Fruit fly (Drosophila melanogaster) whole organism, embryonic: ENCODE results near the gene Taf6.

Source experiments
- B-H2 ChIP-seq: fragments of 200-800 bp; sonication (Bioruptor generic); optimal IDR thresholded peaks from 2 replicates; lab custom pipeline; 2018; ENCODE audit warnings: missing biosample characterization, mild to moderate bottlenecking, missing genetic modification characterization
- CG10543 ChIP-seq: fragments of 200-800 bp; sonication (Bioruptor generic); optimal IDR thresholded peaks from 3 replicates; lab custom pipeline; 2017; ENCODE audit warnings: missing biosample characterization, mild to moderate bottlenecking, missing genetic modification characterization, moderate library complexity
- CG10565 ChIP-seq: fragments of 200-800 bp; sonication (Bioruptor generic); optimal IDR thresholded peaks from 3 replicates; lab custom pipeline; 2016; ENCODE audit warnings: missing biosample characterization, mild to moderate bottlenecking, missing genetic modification characterization
- CG11560 ChIP-seq: fragments of 200-800 bp; sonication (Bioruptor generic); IDR thresholded peaks from 3 replicates; pipeline ENCODE4 v1.3.6; 2022; ENCODE audit warnings: missing biosample characterization, missing genetic modification characterization
- CG12104 ChIP-seq: fragments of 200-800 bp; sonication (Bioruptor generic); optimal IDR thresholded peaks from 3 replicates; lab custom pipeline; 2016; ENCODE audit warnings: missing biosample characterization, missing genetic modification characterization
- CG13296 ChIP-seq: fragments of 200-800 bp; sonication (Bioruptor generic); optimal IDR thresholded peaks from 3 replicates; lab custom pipeline; 2018; ENCODE audit warnings: missing biosample characterization, mild to moderate bottlenecking, missing genetic modification characterization
- CG14441 ChIP-seq: fragments of 200-800 bp; sonication (Bioruptor generic); IDR thresholded peaks from 2 replicates; pipeline ENCODE4 v1.3.6; 2022; ENCODE audit warnings: missing biosample characterization, missing genetic modification characterization
- CG15696 ChIP-seq: fragments of 200-800 bp; sonication (Bioruptor generic); optimal IDR thresholded peaks from 2 replicates; lab custom pipeline; 2019; ENCODE audit warnings: missing biosample characterization, mild to moderate bottlenecking, missing genetic modification characterization, moderate library complexity
- CG32532 ChIP-seq: fragments of 200-800 bp; sonication (Bioruptor generic); IDR thresholded peaks from 2 replicates; pipeline ENCODE4 v1.3.6; 2022; ENCODE audit warnings: missing biosample characterization, missing genetic modification characterization
- CG32767 ChIP-seq: fragments of 200-800 bp; sonication (Bioruptor generic); IDR thresholded peaks from 2 replicates; pipeline ENCODE4 v1.3.6; 2022; ENCODE audit warnings: missing biosample characterization, missing genetic modification characterization
- CG3847 ChIP-seq: fragments of 200-800 bp; sonication (Bioruptor generic); IDR thresholded peaks from 2 replicates; pipeline ENCODE4 v1.3.6; 2022; ENCODE audit warnings: missing biosample characterization, missing genetic modification characterization
- CG6765 ChIP-seq: fragments of 200-800 bp; sonication (Bioruptor generic); optimal IDR thresholded peaks from 3 replicates; lab custom pipeline; 2017; ENCODE audit warnings: missing biosample characterization, mild to moderate bottlenecking, missing genetic modification characterization
- CG6791 ChIP-seq: fragments of 200-800 bp; sonication (Bioruptor generic); IDR thresholded peaks from 3 replicates; pipeline ENCODE4 v1.3.6; 2022; ENCODE audit warnings: missing biosample characterization, missing genetic modification characterization; ENCODE audit not compliant: partially characterized antibody
- CG7271 ChIP-seq: fragments of 200-800 bp; sonication (Bioruptor generic); optimal IDR thresholded peaks from 2 replicates; lab custom pipeline; 2018; ENCODE audit warnings: missing biosample characterization, mild to moderate bottlenecking, missing genetic modification characterization, moderate library complexity
- CG7963 ChIP-seq: fragments of 200-800 bp; sonication (Bioruptor generic); IDR thresholded peaks from 3 replicates; pipeline ENCODE4 v1.3.6; 2022; ENCODE audit warnings: missing biosample characterization, missing genetic modification characterization; ENCODE audit not compliant: partially characterized antibody
- CG7987 ChIP-seq: fragments of 200-800 bp; sonication (Bioruptor generic); optimal IDR thresholded peaks from 2 replicates; lab custom pipeline; 2018; ENCODE audit warnings: missing biosample characterization, mild to moderate bottlenecking, missing genetic modification characterization, moderate library complexity
- CG8089 ChIP-seq: fragments of 200-800 bp; sonication (Bioruptor generic); optimal IDR thresholded peaks from 3 replicates; lab custom pipeline; 2016; ENCODE audit warnings: missing biosample characterization, missing genetic modification characterization
- Elba2 ChIP-seq: fragments of 200-800 bp; sonication (Bioruptor generic); optimal IDR thresholded peaks from 3 replicates; lab custom pipeline; 2016; ENCODE audit warnings: missing biosample characterization, missing genetic modification characterization
- Ets97D ChIP-seq: fragments of 200-800 bp; sonication (Bioruptor generic); optimal IDR thresholded peaks from 3 replicates; lab custom pipeline; 2016; ENCODE audit warnings: missing biosample characterization, missing genetic modification characterization
- Fer3 ChIP-seq: fragments of 200-800 bp; sonication (Bioruptor generic); optimal IDR thresholded peaks from 2 replicates; lab custom pipeline; 2018; ENCODE audit warnings: missing biosample characterization, mild to moderate bottlenecking, missing genetic modification characterization, moderate library complexity
- H15 ChIP-seq: fragments of 200-800 bp; sonication (Bioruptor generic); IDR thresholded peaks from 3 replicates; pipeline ENCODE4 v1.3.6; 2022; ENCODE audit warnings: missing biosample characterization, missing genetic modification characterization
- HmgZ ChIP-seq: fragments of 200-800 bp; sonication (Bioruptor generic); optimal IDR thresholded peaks from 2 replicates; lab custom pipeline; 2018; ENCODE audit warnings: missing biosample characterization, mild to moderate bottlenecking, missing genetic modification characterization
- MTF-1 ChIP-seq: fragments of 200-800 bp; sonication (Bioruptor generic); optimal IDR thresholded peaks from 2 replicates; lab custom pipeline; 2018; ENCODE audit warnings: missing biosample characterization, mild to moderate bottlenecking, missing genetic modification characterization, borderline replicate concordance
- Med ChIP-seq: fragments of 200-800 bp; sonication (Bioruptor generic); peaks from one replicate; lab custom pipeline; 2016; ENCODE audit warnings: missing biosample characterization, missing genetic modification characterization, mild to moderate bottlenecking, inconsistent platforms, moderate library complexity
- Nf-YB ChIP-seq: fragments of 200-800 bp; sonication (Bioruptor generic); optimal IDR thresholded peaks from 3 replicates; lab custom pipeline; 2019; ENCODE audit warnings: missing biosample characterization, mild to moderate bottlenecking, missing genetic modification characterization, moderate library complexity
- Optix ChIP-seq: fragments of 200-800 bp; sonication (Bioruptor generic); IDR thresholded peaks from 3 replicates; pipeline ENCODE4 v1.3.6; 2022; ENCODE audit warnings: missing biosample characterization, missing genetic modification characterization
- Poxn ChIP-seq: fragments of 200-800 bp; sonication (Bioruptor generic); IDR thresholded peaks from 2 replicates; pipeline ENCODE4 v1.3.6; 2022; ENCODE audit warnings: missing biosample characterization, missing genetic modification characterization
- Six4 ChIP-seq: fragments of 200-800 bp; sonication (Bioruptor generic); optimal IDR thresholded peaks from 2 replicates; lab custom pipeline; 2016; ENCODE audit warnings: missing biosample characterization, missing genetic modification characterization
- TFAM ChIP-seq: fragments of 200-800 bp; sonication (Bioruptor generic); optimal IDR thresholded peaks from 2 replicates; lab custom pipeline; 2017; ENCODE audit warnings: missing biosample characterization, missing genetic modification characterization, inconsistent platforms
- az2 ChIP-seq: fragments of 200-800 bp; sonication (Bioruptor generic); optimal IDR thresholded peaks from 3 replicates; lab custom pipeline; 2016; ENCODE audit warnings: missing biosample characterization, missing genetic modification characterization
- bbx ChIP-seq: fragments of 200-800 bp; sonication (Bioruptor generic); IDR thresholded peaks from 2 replicates; pipeline ENCODE4 v1.3.6; 2022; ENCODE audit warnings: missing biosample characterization, missing genetic modification characterization; ENCODE audit not compliant: partially characterized antibody
- bcd ChIP-seq: fragments of 200-800 bp; sonication (Bioruptor generic); optimal IDR thresholded peaks from 2 replicates; lab custom pipeline; 2017; ENCODE audit warnings: missing biosample characterization, mild to moderate bottlenecking, missing genetic modification characterization
- bowl ChIP-seq: fragments of 200-800 bp; sonication (Bioruptor generic); IDR thresholded peaks from 2 replicates; pipeline ENCODE4 v1.3.6; 2022; ENCODE audit warnings: missing biosample characterization, missing genetic modification characterization
- crc ChIP-seq: fragments of 200-800 bp; sonication (Bioruptor generic); optimal IDR thresholded peaks from 2 replicates; lab custom pipeline; 2016; ENCODE audit warnings: missing biosample characterization, missing genetic modification characterization
- da ChIP-seq: fragments of 200-800 bp; sonication (Bioruptor generic); optimal IDR thresholded peaks from 2 replicates; lab custom pipeline; 2016; ENCODE audit warnings: missing biosample characterization, missing genetic modification characterization
- gcm2 ChIP-seq: fragments of 200-800 bp; sonication (Bioruptor generic); optimal IDR thresholded peaks from 2 replicates; lab custom pipeline; 2016; ENCODE audit warnings: missing biosample characterization, missing genetic modification characterization
- hbn ChIP-seq: fragments of 200-800 bp; sonication (Bioruptor generic); IDR thresholded peaks from 2 replicates; pipeline ENCODE4 v1.3.6; 2022; ENCODE audit warnings: missing biosample characterization, missing genetic modification characterization; ENCODE audit not compliant: partially characterized antibody
- klu ChIP-seq: fragments of 200-800 bp; sonication (Bioruptor generic); IDR thresholded peaks from 2 replicates; pipeline ENCODE4 v1.3.6; 2022; ENCODE audit warnings: missing biosample characterization, missing genetic modification characterization
- lbe ChIP-seq: fragments of 200-800 bp; sonication (Bioruptor generic); optimal IDR thresholded peaks from 2 replicates; lab custom pipeline; 2016; ENCODE audit warnings: missing biosample characterization, mild to moderate bottlenecking, missing genetic modification characterization
- lilli ChIP-seq: fragments of 200-800 bp; sonication (Bioruptor generic); optimal IDR thresholded peaks from 3 replicates; lab custom pipeline; 2016; ENCODE audit warnings: missing biosample characterization, missing genetic modification characterization
- lov ChIP-seq, 2 experiments: fragments of 200-800 bp in 1 of 2; fragments of >200 bp in 1 of 2; sonication (Bioruptor generic) in 1 of 2; IDR thresholded peaks in 1 of 2; optimal IDR thresholded peaks in 1 of 2; 2 replicates in 1 of 2; 3 replicates in 1 of 2; pipeline versions ENCODE4 v1.3.6 to Lab custom; 2017 to 2022; ENCODE audit warnings: missing biosample characterization in 1 of 2, missing genetic modification characterization in 1 of 2
- nmo ChIP-seq: fragments of 200-800 bp; sonication (Bioruptor generic); optimal IDR thresholded peaks from 2 replicates; lab custom pipeline; 2018; ENCODE audit warnings: missing biosample characterization, mild to moderate bottlenecking, missing genetic modification characterization, moderate library complexity
- onecut ChIP-seq: fragments of 200-800 bp; sonication (Bioruptor generic); IDR thresholded peaks from 2 replicates; pipeline ENCODE4 v1.3.6; 2022; ENCODE audit warnings: missing biosample characterization, missing genetic modification characterization
- schlank ChIP-seq: fragments of 200-800 bp; sonication (Bioruptor generic); optimal IDR thresholded peaks from 2 replicates; lab custom pipeline; 2018; ENCODE audit warnings: missing biosample characterization, mild to moderate bottlenecking, missing genetic modification characterization
- sr ChIP-seq: fragments of 200-800 bp; sonication (Bioruptor generic); IDR thresholded peaks from 3 replicates; pipeline ENCODE4 v1.3.6; 2022; ENCODE audit warnings: missing biosample characterization, missing genetic modification characterization
- trh ChIP-seq: fragments of 200-800 bp; sonication (Bioruptor generic); optimal IDR thresholded peaks from 2 replicates; lab custom pipeline; 2016; ENCODE audit warnings: missing biosample characterization, missing genetic modification characterization
- twi ChIP-seq: fragments of 200-800 bp; optimal IDR thresholded peaks from 2 replicates; lab custom pipeline; 2019; ENCODE audit warnings: missing biosample characterization, mild to moderate bottlenecking, missing genetic modification characterization, moderate library complexity
- yki ChIP-seq: fragments of >200 bp; optimal IDR thresholded peaks from 3 replicates; lab custom pipeline; 2018
- z ChIP-seq: fragments of 200-800 bp; sonication (Bioruptor generic); IDR thresholded peaks from 3 replicates; pipeline ENCODE4 v1.3.6; 2022; ENCODE audit warnings: missing biosample characterization, missing genetic modification characterization
- zen2 ChIP-seq: fragments of 200-800 bp; sonication (Bioruptor generic); IDR thresholded peaks from 3 replicates; pipeline ENCODE4 v1.3.6; 2022; ENCODE audit warnings: missing biosample characterization, missing genetic modification characterization; ENCODE audit not compliant: partially characterized antibody

Gene Taf6

DNA sequence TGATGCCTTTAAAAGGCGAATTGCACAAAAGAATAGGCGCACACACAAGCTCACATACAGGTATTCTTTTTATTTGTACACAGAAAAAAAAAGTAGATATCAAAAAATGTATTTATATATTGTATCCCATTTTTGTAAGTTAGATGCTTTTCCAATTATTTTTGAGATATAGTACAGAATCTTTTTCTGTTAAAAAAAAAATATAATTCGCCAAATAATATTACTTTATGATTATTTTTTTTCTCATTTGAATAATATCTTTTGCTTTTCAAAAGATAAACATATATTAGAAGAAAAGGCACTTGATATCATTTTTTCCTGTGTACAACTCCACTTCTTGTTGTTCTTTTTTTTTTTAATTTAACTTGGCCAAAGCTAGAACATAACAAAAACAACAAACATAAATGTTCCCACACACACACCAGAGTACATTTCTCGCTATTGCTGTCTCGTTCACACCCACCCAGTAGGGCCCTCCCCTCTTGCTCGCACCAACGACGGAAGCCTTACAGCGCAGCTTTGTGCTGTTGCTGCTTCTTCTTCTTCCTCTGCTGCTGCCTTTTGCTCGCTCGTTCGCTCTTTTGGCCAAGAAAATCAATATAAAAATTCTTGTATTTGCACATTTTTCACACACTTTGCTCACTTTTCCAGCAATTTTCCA is 36.0 kb downstream of the Taf6 start (continued):
- TF ChIP-seq crc: no peak
- TF ChIP-seq CG7271 (tag; lab: Kevin White, UChicago): peak; percentile 82
- no peak for TF ChIP-seq lilli (GFP tag; lab: Kevin White, UChicago)
- peak; percentile 81 for TF ChIP-seq Med (GFP tag; lab: Kevin White, UChicago)
- peak; percentile 58; the same call in 1 of the 2 replicates for TF ChIP-seq CG3847 (GFP tag; lab: Robert Waterston, UW)
- TF ChIP-seq twi (tag; lab: Kevin White, UChicago): peak; percentile 9
- no peak for TF ChIP-seq Elba2 (GFP tag; lab: Kevin White, UChicago)
- TF ChIP-seq gcm2: no peak
- TF ChIP-seq lbe (GFP tag; lab: Kevin White, UChicago): no peak
- TF ChIP-seq Ets97D (GFP tag; lab: Kevin White, UChicago): no peak
- TF ChIP-seq Optix (GFP tag; lab: Robert Waterston, UW): no peak
- TF ChIP-seq CG14441: no peak; the same call in 1 of the 2 replicates
- TF ChIP-seq Fer3: peak; percentile 85
- no peak for TF ChIP-seq Poxn (GFP tag; lab: Robert Waterston, UW)
- peak; percentile 73 for TF ChIP-seq Six4 (GFP tag; lab: Kevin White, UChicago)
- peak; percentile 43 for TF ChIP-seq Nf-YB (GFP tag; lab: Kevin White, UChicago)
- TF ChIP-seq CG6791 (GFP tag; lab: Robert Waterston, UW): no peak
- no peak for TF ChIP-seq CG7963 (GFP tag; lab: Robert Waterston, UW)
- TF ChIP-seq CG11560: no peak
- no peak for TF ChIP-seq da (GFP tag; lab: Kevin White, UChicago)
- TF ChIP-seq B-H2 (GFP tag; lab: Kevin White, UChicago): no peak
- TF ChIP-seq zen2 (GFP tag; lab: Robert Waterston, UW): no peak
- TF ChIP-seq CG15696 (tag; lab: Kevin White, UChicago): peak; percentile 64
- TF ChIP-seq schlank (tag; lab: Kevin White, UChicago): no peak
- no peak for TF ChIP-seq CG7987 (GFP tag; lab: Kevin White, UChicago)
- no peak for TF ChIP-seq lov (optimal IDR thresholded peaks at IDR 0.05; lab: Kevin White, UChicago)
- no peak for TF ChIP-seq lov (GFP tag; IDR thresholded peaks at IDR 0.05; lab: Robert Waterston, UW)
- no peak for TF ChIP-seq bowl (GFP tag; lab: Robert Waterston, UW)
- TF ChIP-seq nmo (GFP tag; lab: Kevin White, UChicago): peak; percentile 82
- no peak for TF ChIP-seq CG10565 (GFP tag; lab: Kevin White, UChicago)
- TF ChIP-seq hbn (GFP tag; lab: Robert Waterston, UW): no peak
- TF ChIP-seq CG13296: peak; percentile 81
- TF ChIP-seq z (GFP tag; lab: Robert Waterston, UW): no peak
- peak; percentile 96 for TF ChIP-seq onecut
- TF ChIP-seq CG32532 (GFP tag; lab: Robert Waterston, UW): peak; percentile 89
- no peak for TF ChIP-seq trh (GFP tag; lab: Kevin White, UChicago)
- TF ChIP-seq yki (lab: Kevin White, UChicago): no peak
- no peak for TF ChIP-seq CG8089 (GFP tag; lab: Kevin White, UChicago)
- TF ChIP-seq MTF-1 (GFP tag; lab: Kevin White, UChicago): no peak
- TF ChIP-seq CG12104 (GFP tag; lab: Kevin White, UChicago): peak; percentile 61
- TF ChIP-seq bcd (GFP tag; lab: Kevin White, UChicago): peak; percentile 66
- TF ChIP-seq HmgZ (tag; lab: Kevin White, UChicago): peak; percentile 14
- TF ChIP-seq az2 (GFP tag; lab: Kevin White, UChicago): peak; percentile 46
- no peak for TF ChIP-seq H15 (GFP tag; lab: Robert Waterston, UW)
- TF ChIP-seq TFAM (GFP tag; lab: Kevin White, UChicago): no peak
- peak; percentile 26; the same call in 1 of the 2 replicates for TF ChIP-seq CG32767 (GFP tag; lab: Robert Waterston, UW)
- peak; percentile 57 for TF ChIP-seq CG6765 (GFP tag; lab: Kevin White, UChicago)
- TF ChIP-seq sr (GFP tag; lab: Robert Waterston, UW): no peak
- peak; percentile 48 for TF ChIP-seq CG10543 (GFP tag; lab: Kevin White, UChicago)
- no peak; the same call in 1 of the 2 replicates for TF ChIP-seq klu (GFP tag; lab: Robert Waterston, UW)
- no peak for TF ChIP-seq bbx (GFP tag; lab: Robert Waterston, UW)
